Worm (Caenorhabditis elegans): ENCODE measurements around the gene W02D7.6.
"Not testable (repeated sequence)": the region's sequence is repeated elsewhere in the genome, so short reads cannot be mapped to it uniquely, and the experiment has no call there.

Gene W02D7.6

DNA sequence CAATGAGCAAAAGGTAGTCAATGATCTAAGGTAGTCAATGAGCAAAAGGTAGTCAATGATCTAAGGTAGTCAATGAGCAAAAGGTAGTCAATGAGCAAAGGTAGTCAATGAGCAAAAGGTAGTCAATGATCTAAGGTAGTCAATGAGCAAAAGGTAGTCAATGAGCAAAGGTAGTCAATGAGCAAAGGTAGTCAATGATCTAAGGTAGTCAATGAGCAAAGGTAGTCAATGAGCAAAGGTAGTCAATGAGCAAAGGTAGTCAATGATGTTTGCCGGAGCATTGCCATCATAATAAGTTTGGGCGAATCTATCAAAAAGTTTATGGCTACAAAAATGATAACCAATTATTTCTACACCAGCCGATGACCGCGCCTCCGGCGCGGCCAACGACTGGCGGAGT, 13.5 kb upstream of the W02D7.6 start:
- TF ChIP-seq unc-3 (GFP tag; conservative IDR thresholded peaks at IDR 0.05) (0 out of 2 replicates have a peak, but pooled peaks have one; percentile 25), ceh-45 (GFP tag; IDR thresholded peaks at IDR 0.05) (peak; percentile 58)
- TF ChIP-seq unc-3 (tag; optimal IDR thresholded peaks at IDR 0.05) = not testable (repeated sequence)

DNA sequence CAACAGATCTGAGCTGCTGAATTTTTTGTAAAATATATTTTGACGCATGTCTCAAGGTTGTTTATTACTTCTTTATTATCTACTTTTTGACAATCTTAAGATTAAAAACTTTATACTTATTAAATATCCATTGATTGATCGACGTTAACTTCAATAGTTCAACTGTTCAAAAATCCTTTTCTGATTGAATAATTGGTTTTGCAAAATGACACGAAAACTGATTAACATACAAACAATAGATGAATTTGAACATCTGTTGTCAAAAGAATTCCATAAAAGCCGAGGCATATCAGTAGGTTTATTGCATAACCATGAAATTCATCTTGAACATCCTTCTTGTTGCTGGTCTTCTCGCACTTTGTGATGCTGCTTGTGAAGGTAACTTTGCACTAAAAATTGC, 9.9 kb upstream of the W02D7.6 start, which contains the start of gene W02D7.12:
TSS of gene W02D7.12 (plus strand) at position 301 of the 400 bp plus-strand sequence.
- no peak for TF ChIP-seq K09A11.1 (tag; optimal IDR thresholded peaks at IDR 0.05; ENCODE audit: insufficient read depth)
- no peak for TF ChIP-seq F13H6.1 (tag; optimal IDR thresholded peaks at IDR 0.05)
- no peak for TF ChIP-seq mec-3 (tag; optimal IDR thresholded peaks at IDR 0.05; ENCODE audit: borderline replicate concordance)
- no peak for TF ChIP-seq fax-1 (tag; optimal IDR thresholded peaks at IDR 0.05)
- TF ChIP-seq pha-2 (tag; optimal IDR thresholded peaks at IDR 0.05) = no peak
- no peak for TF ChIP-seq ets-4 (tag; optimal IDR thresholded peaks at IDR 0.05)
- TF ChIP-seq ceh-19 (GFP tag; optimal IDR thresholded peaks at IDR 0.05) = no peak
- TF ChIP-seq ref-2 (tag; optimal IDR thresholded peaks at IDR 0.05) = no peak
- no peak for TF ChIP-seq pat-9 (tag; optimal IDR thresholded peaks at IDR 0.05)
- TF ChIP-seq rnt-1 (tag; optimal IDR thresholded peaks at IDR 0.05) = no peak
- TF ChIP-seq ceh-30 (tag; optimal IDR thresholded peaks at IDR 0.05) = no peak
- TF ChIP-seq C08G9.2 (tag; optimal IDR thresholded peaks at IDR 0.05) = no peak
- no peak for TF ChIP-seq eyg-1 (tag; optimal IDR thresholded peaks at IDR 0.05)
- no peak for TF ChIP-seq ceh-34 (tag; optimal IDR thresholded peaks at IDR 0.05)
- no peak for TF ChIP-seq tbx-2 (tag; optimal IDR thresholded peaks at IDR 0.05)

DNA sequence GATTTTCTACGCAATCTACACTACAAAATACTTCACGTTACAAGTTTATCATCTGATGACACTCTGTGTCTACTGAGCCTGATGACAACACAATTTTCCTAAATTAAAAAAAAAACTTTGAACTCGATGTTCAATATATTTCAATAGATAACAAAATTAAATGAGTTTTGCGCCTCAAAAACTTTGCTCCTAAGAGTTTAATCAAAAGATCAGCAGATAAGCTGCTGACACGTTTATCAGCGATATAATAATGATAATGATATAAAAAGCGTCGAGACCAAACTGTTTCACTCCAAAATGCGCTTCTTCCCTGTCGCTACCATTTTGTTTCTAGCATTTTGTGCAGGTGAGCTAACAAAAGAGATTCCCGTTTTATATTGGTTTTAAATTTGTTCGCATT, 6.4 kb upstream of the W02D7.6 start, which contains the start of gene clec-218:
TSS of gene clec-218 (plus strand) at position 262 of the 400 bp plus-strand sequence.
- TF ChIP-seq che-1 (tag; optimal IDR thresholded peaks at IDR 0.05) (no peak), hlh-6 (tag; optimal IDR thresholded peaks at IDR 0.05) (no peak), ama-1 (optimal IDR thresholded peaks at IDR 0.05) (no peak), tbx-2 (tag; optimal IDR thresholded peaks at IDR 0.05) (no peak), fkh-10 (GFP tag; optimal IDR thresholded peaks at IDR 0.05) (no peak), pax-1 (tag; optimal IDR thresholded peaks at IDR 0.05) (no peak)

DNA sequence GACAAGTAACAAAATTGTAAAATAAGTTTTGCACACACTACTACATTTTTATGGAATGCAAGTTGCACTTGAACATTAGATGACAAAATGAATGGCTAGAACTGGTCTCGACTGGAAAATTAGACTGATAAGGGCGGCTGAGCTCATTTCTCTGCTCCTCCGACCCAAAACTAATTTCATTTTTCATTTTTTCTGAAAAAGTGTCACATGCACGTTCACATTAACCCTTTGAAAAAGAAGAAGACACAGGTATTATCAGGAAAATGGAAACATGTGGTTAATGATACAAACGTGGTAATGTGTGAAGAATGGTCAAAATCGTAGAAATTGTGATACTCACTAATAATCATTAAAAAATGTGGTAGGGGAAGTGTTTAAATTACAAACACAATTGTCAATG, 5.7 kb upstream of the W02D7.6 start:
- TF ChIP-seq fkh-10 (GFP tag; optimal IDR thresholded peaks at IDR 0.05) (no peak), npax-4 (tag; optimal IDR thresholded peaks at IDR 0.05) (no peak), fkh-6 (tag; optimal IDR thresholded peaks at IDR 0.05) (no peak), ceh-22 (tag; optimal IDR thresholded peaks at IDR 0.05) (no peak), hlh-8 (tag; optimal IDR thresholded peaks at IDR 0.05) (no peak), T23F11.4 (GFP tag; optimal IDR thresholded peaks at IDR 0.05) (no peak), pqm-1 (tag; optimal IDR thresholded peaks at IDR 0.05) (no peak), dve-1 (tag; optimal IDR thresholded peaks at IDR 0.05) (no peak), K02D7.2 (tag; optimal IDR thresholded peaks at IDR 0.05) (no peak), ceh-30 (tag; optimal IDR thresholded peaks at IDR 0.05) (no peak), ceh-34 (tag; optimal IDR thresholded peaks at IDR 0.05) (no peak), hlh-13 (GFP tag; optimal IDR thresholded peaks at IDR 0.05) (no peak)

DNA sequence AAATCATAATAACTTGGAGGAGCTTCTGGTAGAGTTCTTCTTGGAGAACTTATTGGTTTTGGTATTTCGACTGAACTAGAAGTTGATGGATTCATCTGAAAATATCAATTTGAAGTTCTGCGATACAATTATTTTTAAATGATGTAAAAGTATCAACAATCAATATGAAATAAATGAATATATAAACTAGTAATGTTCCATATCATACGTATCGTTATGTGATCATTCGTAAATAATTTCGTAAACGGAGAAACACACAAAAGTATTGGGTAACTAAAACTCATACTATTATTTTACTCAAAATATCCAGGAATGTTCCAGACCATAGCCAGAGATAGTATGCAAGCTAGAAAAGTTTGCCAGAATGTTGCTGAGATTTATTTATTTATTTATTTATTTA, 5.1 kb upstream of the W02D7.6 start, which contains the start of gene W02D7.8:
TSS of gene W02D7.8 (minus strand) at position 101 of the 400 bp plus-strand sequence.
- no peak for TF ChIP-seq dve-1 (tag; optimal IDR thresholded peaks at IDR 0.05)
- TF ChIP-seq ceh-19 (GFP tag; optimal IDR thresholded peaks at IDR 0.05) = no peak
- no peak for TF ChIP-seq ets-4 (tag; optimal IDR thresholded peaks at IDR 0.05)
- TF ChIP-seq hlh-30 (tag; optimal IDR thresholded peaks at IDR 0.05; ENCODE audit: insufficient read depth) = no peak
- no peak for TF ChIP-seq ceh-14 (tag; optimal IDR thresholded peaks at IDR 0.05)
- no peak for TF ChIP-seq ceh-30 (tag; optimal IDR thresholded peaks at IDR 0.05)
- TF ChIP-seq madf-2 (tag; optimal IDR thresholded peaks at IDR 0.05) = no peak
- TF ChIP-seq pqm-1 (tag; optimal IDR thresholded peaks at IDR 0.05) = no peak
- TF ChIP-seq nhr-232 (tag; optimal IDR thresholded peaks at IDR 0.05) = no peak
- no peak for TF ChIP-seq ceh-31 (tag; optimal IDR thresholded peaks at IDR 0.05)
- no peak for TF ChIP-seq tbx-2 (tag; optimal IDR thresholded peaks at IDR 0.05)
- TF ChIP-seq fkh-6 (tag; optimal IDR thresholded peaks at IDR 0.05) = no peak
- no peak for TF ChIP-seq K02D7.2 (tag; optimal IDR thresholded peaks at IDR 0.05)
- TF ChIP-seq pax-1 (tag; optimal IDR thresholded peaks at IDR 0.05) = no peak
- no peak for TF ChIP-seq ztf-16 (tag; optimal IDR thresholded peaks at IDR 0.05)

All from whole organism, late embryonic.